Worm (Caenorhabditis elegans): Measurements from ENCODE around the gene F31E8.4.

- no peak for TF ChIP-seq med-1 (GFP tag; optimal IDR thresholded peaks at IDR 0.05; ENCODE audit: insufficient read depth)
- no peak for TF ChIP-seq ztf-29 (GFP tag; IDR thresholded peaks at IDR 0.05)
- no peak for TF ChIP-seq flt-1 (GFP tag; IDR thresholded peaks at IDR 0.05)
- no peak for TF ChIP-seq tab-1 (GFP tag; IDR thresholded peaks at IDR 0.05)
- no peak for TF ChIP-seq ref-1 (GFP tag; conservative IDR thresholded peaks at IDR 0.05)
- peak; percentile 50 for TF ChIP-seq cog-1 (tag; optimal IDR thresholded peaks at IDR 0.05)
- TF ChIP-seq ztf-23 (GFP tag; IDR thresholded peaks at IDR 0.05), result 0 out of 2 replicates have a peak, but pooled peaks have one; percentile 66
- TF ChIP-seq T22C8.4 (GFP tag; IDR thresholded peaks at IDR 0.05), result no peak
These were observed 36.1 kb upstream of the F31E8.4 start for ce11 chrII:6835972-6836595.

Measured in whole organism, midembryonic.